Fruit fly (Drosophila melanogaster) whole organism, embryonic: ENCODE data around the gene Pex5.

Experiments used
- BEAF-32 ChIP-seq: fragments of 200-800 bp; sonication (Bioruptor generic); optimal IDR thresholded peaks from 3 replicates; lab custom pipeline; 2017; ENCODE audit warnings: missing biosample characterization, missing genetic modification characterization, mild to moderate bottlenecking, moderate library complexity, missing genetic modification reagents
- CG1024 ChIP-seq: fragments of 200-800 bp; sonication (Bioruptor generic); IDR thresholded peaks from 2 replicates; pipeline ENCODE4 v1.3.6; 2022; ENCODE audit warnings: missing biosample characterization, missing genetic modification characterization
- CG10321 ChIP-seq: fragments of 200-800 bp; sonication (Bioruptor generic); IDR thresholded peaks from 2 replicates; pipeline ENCODE4 v1.3.6; 2022; ENCODE audit warnings: missing biosample characterization, missing genetic modification characterization
- CG11247 ChIP-seq: fragments of 200-800 bp; sonication (Bioruptor generic); IDR thresholded peaks from 2 replicates; pipeline ENCODE4 v1.3.6; 2022; ENCODE audit warnings: missing biosample characterization, missing genetic modification characterization
- CG12299 ChIP-seq: fragments of 200-800 bp; sonication (Bioruptor generic); optimal IDR thresholded peaks from 2 replicates; lab custom pipeline; 2018; ENCODE audit warnings: missing biosample characterization, mild to moderate bottlenecking, missing genetic modification characterization
- CG1233 ChIP-seq: fragments of 200-800 bp; sonication (Bioruptor generic); optimal IDR thresholded peaks from 4 replicates; lab custom pipeline; 2018; ENCODE audit warnings: missing biosample characterization, mild to moderate bottlenecking, missing genetic modification characterization
- CG12391 ChIP-seq: fragments of 200-800 bp; sonication (Bioruptor generic); optimal IDR thresholded peaks from 3 replicates; lab custom pipeline; 2018; ENCODE audit warnings: missing biosample characterization, mild to moderate bottlenecking, missing genetic modification characterization, moderate library complexity
- CG15479 ChIP-seq: fragments of 200-800 bp; sonication (Bioruptor generic); optimal IDR thresholded peaks from 3 replicates; lab custom pipeline; 2019; ENCODE audit warnings: missing biosample characterization, mild to moderate bottlenecking, missing genetic modification characterization, moderate library complexity
- CG16863 ChIP-seq: fragments of 200-800 bp; sonication (Bioruptor generic); optimal IDR thresholded peaks from 3 replicates; lab custom pipeline; 2016; ENCODE audit warnings: missing biosample characterization, missing genetic modification characterization
- CG17568 ChIP-seq: fragments of 200-800 bp; sonication (Bioruptor generic); optimal IDR thresholded peaks from 2 replicates; lab custom pipeline; 2018; ENCODE audit warnings: missing biosample characterization, mild to moderate bottlenecking, missing genetic modification characterization, moderate library complexity
- CG2116 ChIP-seq: fragments of 200-800 bp; sonication (Bioruptor generic); optimal IDR thresholded peaks from 3 replicates; lab custom pipeline; 2018; ENCODE audit warnings: missing biosample characterization, mild to moderate bottlenecking, missing genetic modification characterization
- CG2199 ChIP-seq: fragments of 200-800 bp; sonication (Bioruptor generic); IDR thresholded peaks from 3 replicates; pipeline ENCODE4 v1.3.6; 2022; ENCODE audit warnings: missing biosample characterization, missing genetic modification characterization
- CG3995 ChIP-seq: fragments of 200-800 bp; sonication (Bioruptor generic); optimal IDR thresholded peaks from 3 replicates; lab custom pipeline; 2016; ENCODE audit warnings: missing biosample characterization, missing genetic modification characterization
- CG7271 ChIP-seq: fragments of 200-800 bp; sonication (Bioruptor generic); optimal IDR thresholded peaks from 2 replicates; lab custom pipeline; 2018; ENCODE audit warnings: missing biosample characterization, mild to moderate bottlenecking, missing genetic modification characterization, moderate library complexity
- CG7745 ChIP-seq: fragments of 200-800 bp; sonication (Bioruptor generic); optimal IDR thresholded peaks from 2 replicates; lab custom pipeline; 2018; ENCODE audit warnings: missing biosample characterization, mild to moderate bottlenecking, missing genetic modification characterization, moderate library complexity
- CG7839 ChIP-seq: fragments of 200-800 bp; sonication (Bioruptor generic); optimal IDR thresholded peaks from 3 replicates; lab custom pipeline; 2018; ENCODE audit warnings: missing biosample characterization, mild to moderate bottlenecking, missing genetic modification characterization, moderate library complexity
- CG8388 ChIP-seq: fragments of 200-800 bp; sonication (Bioruptor generic); optimal IDR thresholded peaks from 2 replicates; lab custom pipeline; 2019; ENCODE audit warnings: missing biosample characterization, mild to moderate bottlenecking, missing genetic modification characterization, moderate library complexity
- Doc3 ChIP-seq: fragments of 200-800 bp; sonication (Bioruptor generic); IDR thresholded peaks from 3 replicates; pipeline ENCODE4 v1.3.6; 2022; ENCODE audit warnings: missing biosample characterization, missing genetic modification characterization; ENCODE audit not compliant: partially characterized antibody
- Hsf ChIP-seq: fragments of 200-800 bp; sonication (Bioruptor generic); optimal IDR thresholded peaks from 3 replicates; lab custom pipeline; 2016; ENCODE audit warnings: missing biosample characterization, missing genetic modification characterization
- Nf-YB ChIP-seq: fragments of 200-800 bp; sonication (Bioruptor generic); optimal IDR thresholded peaks from 3 replicates; lab custom pipeline; 2019; ENCODE audit warnings: missing biosample characterization, mild to moderate bottlenecking, missing genetic modification characterization, moderate library complexity
- Pdp1 ChIP-seq, 2 experiments: fragments of 200-800 bp; sonication (Bioruptor generic); optimal IDR thresholded peaks; 3 replicates each; lab custom pipeline; 2016; ENCODE audit warnings: missing biosample characterization in 2 of 2, missing genetic modification characterization in 2 of 2, mild to moderate bottlenecking in 1 of 2, moderate library complexity in 1 of 2
- Trl ChIP-seq, 3 experiments: fragments of >200 bp in 2 of 3; fragments of 200-800 bp in 1 of 3; sonication (Bioruptor generic) in 1 of 3; optimal IDR thresholded peaks; 2 replicates in 1 of 3; 3 replicates in 2 of 3; lab custom pipeline; 2016 to 2017; ENCODE audit warnings: missing biosample characterization in 1 of 3, missing genetic modification characterization in 1 of 3
- Xrp1 ChIP-seq: fragments of 200-800 bp; sonication (Bioruptor generic); IDR thresholded peaks from 2 replicates; pipeline ENCODE4 v1.3.6; 2022; ENCODE audit warnings: missing biosample characterization, missing genetic modification characterization
- az2 ChIP-seq: fragments of 200-800 bp; sonication (Bioruptor generic); optimal IDR thresholded peaks from 3 replicates; lab custom pipeline; 2016; ENCODE audit warnings: missing biosample characterization, missing genetic modification characterization
- bcd ChIP-seq: fragments of 200-800 bp; sonication (Bioruptor generic); optimal IDR thresholded peaks from 2 replicates; lab custom pipeline; 2017; ENCODE audit warnings: missing biosample characterization, mild to moderate bottlenecking, missing genetic modification characterization
- caup ChIP-seq: fragments of 200-800 bp; sonication (Bioruptor generic); optimal IDR thresholded peaks from 3 replicates; lab custom pipeline; 2017; ENCODE audit warnings: missing biosample characterization, mild to moderate bottlenecking, missing genetic modification characterization, moderate library complexity; ENCODE audit not compliant: severe bottlenecking
- chinmo ChIP-seq: fragments of 200-800 bp; sonication (Bioruptor generic); IDR thresholded peaks from 4 replicates; pipeline ENCODE4 v1.3.6; 2022; ENCODE audit warnings: missing biosample characterization, missing genetic modification characterization; ENCODE audit not compliant: partially characterized antibody
- chm ChIP-seq: fragments of 200-800 bp; sonication (Bioruptor generic); IDR thresholded peaks from 2 replicates; pipeline ENCODE4 v1.3.6; 2022; ENCODE audit warnings: missing biosample characterization, missing genetic modification characterization
- corto ChIP-seq: fragments of 200-800 bp; sonication (Bioruptor generic); optimal IDR thresholded peaks from 2 replicates; lab custom pipeline; 2016; ENCODE audit warnings: missing biosample characterization, mild to moderate bottlenecking, missing genetic modification characterization, moderate library complexity
- dm ChIP-seq: fragments of 200-800 bp; sonication (Bioruptor generic); optimal IDR thresholded peaks from 3 replicates; lab custom pipeline; 2016; ENCODE audit warnings: missing biosample characterization, missing genetic modification characterization
- dmrt11E ChIP-seq: fragments of 200-800 bp; sonication (Bioruptor generic); optimal IDR thresholded peaks from 3 replicates; lab custom pipeline; 2018; ENCODE audit warnings: missing biosample characterization, mild to moderate bottlenecking, missing genetic modification characterization, moderate library complexity
- esg ChIP-seq: fragments of 200-800 bp; sonication (Bioruptor generic); conservative IDR thresholded peaks from 2 replicates; pipeline ENCODE4 v1.3.6; 2022; ENCODE audit warnings: missing biosample characterization, missing genetic modification characterization
- fru ChIP-seq: fragments of >200 bp; optimal IDR thresholded peaks from 2 replicates; lab custom pipeline; 2017
- gem ChIP-seq: fragments of 200-800 bp; sonication (Bioruptor generic); optimal IDR thresholded peaks from 2 replicates; lab custom pipeline; 2019; ENCODE audit warnings: missing biosample characterization, mild to moderate bottlenecking, missing genetic modification characterization, moderate library complexity
- gfzf ChIP-seq: fragments of 200-800 bp; sonication (Bioruptor generic); optimal IDR thresholded peaks from 2 replicates; lab custom pipeline; 2016; ENCODE audit warnings: missing biosample characterization, mild to moderate bottlenecking, missing genetic modification characterization, moderate library complexity
- gro ChIP-seq: fragments of 200-800 bp; sonication (Bioruptor generic); optimal IDR thresholded peaks from 2 replicates; lab custom pipeline; 2016; ENCODE audit warnings: missing biosample characterization, missing genetic modification characterization
- ham ChIP-seq: fragments of 200-800 bp; sonication (Bioruptor generic); IDR thresholded peaks from 2 replicates; pipeline ENCODE4 v1.3.6; 2022; ENCODE audit warnings: missing biosample characterization, missing genetic modification characterization
- jigr1 ChIP-seq: fragments of 200-800 bp; sonication (Bioruptor generic); IDR thresholded peaks from 3 replicates; pipeline ENCODE4 v1.3.6; 2022; ENCODE audit warnings: missing biosample characterization, missing genetic modification characterization
- lbe ChIP-seq: fragments of 200-800 bp; sonication (Bioruptor generic); optimal IDR thresholded peaks from 2 replicates; lab custom pipeline; 2016; ENCODE audit warnings: missing biosample characterization, mild to moderate bottlenecking, missing genetic modification characterization
- lilli ChIP-seq: fragments of 200-800 bp; sonication (Bioruptor generic); optimal IDR thresholded peaks from 3 replicates; lab custom pipeline; 2016; ENCODE audit warnings: missing biosample characterization, missing genetic modification characterization
- lov ChIP-seq, 2 experiments: fragments of 200-800 bp in 1 of 2; fragments of >200 bp in 1 of 2; sonication (Bioruptor generic) in 1 of 2; IDR thresholded peaks in 1 of 2; optimal IDR thresholded peaks in 1 of 2; 2 replicates in 1 of 2; 3 replicates in 1 of 2; pipeline versions ENCODE4 v1.3.6 to Lab custom; 2017 to 2022; ENCODE audit warnings: missing biosample characterization in 1 of 2, missing genetic modification characterization in 1 of 2
- mam ChIP-seq: fragments of 200-800 bp; sonication (Bioruptor generic); optimal IDR thresholded peaks from 3 replicates; lab custom pipeline; 2016; ENCODE audit warnings: missing biosample characterization, missing genetic modification characterization
- pan ChIP-seq, 4 experiments: fragments of >200 bp in 3 of 4; fragments of 200-800 bp in 1 of 4; sonication (Bioruptor generic) in 1 of 4; optimal IDR thresholded peaks in 3 of 4; IDR thresholded peaks in 1 of 4; 2 replicates each; pipeline versions ENCODE4 v1.3.6 to Lab custom; 2017 to 2022; ENCODE audit warnings: missing biosample characterization in 2 of 4, missing genetic modification characterization in 2 of 4, mixed read lengths in 1 of 4
- repo ChIP-seq: fragments of 200-800 bp; sonication (Bioruptor generic); optimal IDR thresholded peaks from 2 replicates; lab custom pipeline; 2016; ENCODE audit warnings: missing biosample characterization, missing genetic modification characterization
- sug ChIP-seq: fragments of 200-800 bp; optimal IDR thresholded peaks from 2 replicates; lab custom pipeline; 2019; ENCODE audit warnings: missing biosample characterization, mild to moderate bottlenecking, missing genetic modification characterization, moderate library complexity
- ttk ChIP-seq: fragments of 200-800 bp; sonication (Bioruptor generic); IDR thresholded peaks from 2 replicates; pipeline ENCODE4 v2.1.2; 2022; ENCODE audit warnings: missing biosample characterization, missing genetic modification characterization
- tx ChIP-seq: fragments of 200-800 bp; sonication (Bioruptor generic); optimal IDR thresholded peaks from 2 replicates; lab custom pipeline; 2016; ENCODE audit warnings: missing biosample characterization, missing genetic modification characterization
- wdn ChIP-seq: fragments of 200-800 bp; sonication (Bioruptor generic); IDR thresholded peaks from 2 replicates; pipeline ENCODE4 v1.3.6; 2022; ENCODE audit warnings: missing biosample characterization, missing genetic modification characterization

Gene Pex5

DNA sequence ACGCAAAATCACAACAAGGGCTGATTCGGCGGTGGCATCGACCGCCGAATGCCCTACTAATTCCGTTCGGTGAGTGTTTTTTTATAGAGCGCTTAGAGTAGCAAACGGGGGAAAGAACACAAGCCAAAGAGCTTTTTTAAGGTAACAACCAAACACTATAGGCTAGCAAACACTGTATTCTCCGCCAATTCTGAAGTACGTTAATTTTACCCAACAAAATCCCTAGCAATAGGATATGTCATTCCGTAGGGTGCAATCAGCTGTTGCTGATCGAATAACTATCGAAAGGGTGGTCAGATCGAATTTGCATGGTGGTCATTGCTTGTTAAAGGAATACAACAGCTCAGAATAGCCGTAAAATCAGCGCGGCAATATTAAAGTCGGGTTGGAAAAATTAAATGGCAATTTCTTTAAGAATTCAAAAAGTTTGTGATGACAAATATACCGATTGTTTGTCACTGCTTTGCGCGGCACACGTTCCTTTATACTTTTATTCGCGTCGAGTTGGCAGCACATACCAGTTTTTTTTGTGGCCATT lies 38.9 kb upstream of the Pex5 start, which contains the start of gene mip130 (continued):
- TF ChIP-seq CG12299 (tag; lab: Kevin White, UChicago) (peak; percentile 51), CG2199 (GFP tag; lab: Robert Waterston, UW) (no peak), BEAF-32 (peak; percentile 80), chinmo (GFP tag; lab: Robert Waterston, UW) (0 out of 4 replicates have a peak, but pooled peaks have one; percentile 32), lbe (GFP tag; lab: Kevin White, UChicago) (no peak), esg (GFP tag; lab: Robert Waterston, UW) (peak; percentile 50), chm (GFP tag; lab: Robert Waterston, UW) (no peak), CG7839 (peak; percentile 66), sug (tag; lab: Kevin White, UChicago) (peak; percentile 49), mam (peak; percentile 50), dmrt11E (tag; lab: Kevin White, UChicago) (peak; percentile 34), Xrp1 (GFP tag; lab: Robert Waterston, UW) (peak; percentile 66), jigr1 (GFP tag; lab: Robert Waterston, UW) (0 out of 3 replicates have a peak, but pooled peaks have one; percentile 21), gfzf (GFP tag; lab: Kevin White, UChicago) (peak; percentile 23), CG7271 (tag; lab: Kevin White, UChicago) (no peak), lov (optimal IDR thresholded peaks at IDR 0.05; lab: Kevin White, UChicago) (no peak), lov (GFP tag; IDR thresholded peaks at IDR 0.05; lab: Robert Waterston, UW) (no peak), Pdp1 (GFP tag; optimal IDR thresholded peaks at IDR 0.05; lab: Kevin White, UChicago) (peak; percentile 21 to 40), gem (tag; lab: Kevin White, UChicago) (no peak), CG12391 (peak; percentile 65), CG15479 (GFP tag; lab: Kevin White, UChicago) (no peak), dm (GFP tag; lab: Kevin White, UChicago) (peak; percentile 4), corto (no peak), CG2116 (GFP tag; lab: Kevin White, UChicago) (peak; percentile 47), CG1233 (GFP tag; lab: Kevin White, UChicago) (peak; percentile 3), CG7745 (tag; lab: Kevin White, UChicago) (no peak), CG10321 (GFP tag; lab: Robert Waterston, UW) (no peak), bcd (GFP tag; lab: Kevin White, UChicago) (peak; percentile 50), Doc3 (GFP tag; lab: Robert Waterston, UW) (peak; percentile 56), Hsf (GFP tag; lab: Kevin White, UChicago) (peak; percentile 9), tx (GFP tag; lab: Kevin White, UChicago) (no peak), caup (peak; percentile 36), CG16863 (no peak), az2 (no peak), CG11247 (GFP tag; lab: Robert Waterston, UW) (peak; percentile 32; the same call in 1 of the 2 replicates), gro (GFP tag; lab: Kevin White, UChicago) (no peak), fru (lab: Kevin White, UChicago) (no peak), CG8388 (GFP tag; lab: Kevin White, UChicago) (peak; percentile 27), Nf-YB (no peak), wdn (GFP tag; lab: Robert Waterston, UW) (no peak), Trl (optimal IDR thresholded peaks at IDR 0.05; lab: Kevin White, UChicago) (no peak), Trl (GFP tag; optimal IDR thresholded peaks at IDR 0.05; lab: Kevin White, UChicago) (peak; percentile 55), CG3995 (GFP tag; lab: Kevin White, UChicago) (peak; percentile 98), ttk (GFP tag; lab: Robert Waterston, UW) (no peak), lilli (GFP tag; lab: Kevin White, UChicago) (peak; percentile 11), pan (optimal IDR thresholded peaks at IDR 0.05; lab: Kevin White, UChicago) (no peak), pan (GFP tag; optimal IDR thresholded peaks at IDR 0.05 in 1 of 2, IDR thresholded peaks at IDR 0.05 in 1 of 2) (peak in 1 of 2 experiments; percentile 60), ham (no peak), repo (no peak), CG1024 (GFP tag; lab: Robert Waterston, UW) (0 out of 2 replicates have a peak, but pooled peaks have one; percentile 36), CG17568 (GFP tag; lab: Kevin White, UChicago) (no peak)
